Worm (Caenorhabditis elegans) whole organism, L4 larva: ENCODE data around the gene C05C8.7.

ENCODE experiments used
- F49E8.2 ChIP-seq: sonication (generic microtip); optimal IDR thresholded peaks from 2 replicates; lab custom pipeline; 2016; ENCODE audit warnings: missing compliant biosample characterization, mild to moderate bottlenecking, missing genetic modification characterization, borderline replicate concordance
- T20F7.1 ChIP-seq: fragments of 200-800 bp; sonication (Bioruptor generic); optimal IDR thresholded peaks from 2 replicates; lab custom pipeline; 2018; ENCODE audit warnings: mild to moderate bottlenecking, missing genetic modification characterization, missing compliant biosample characterization
- T26A8.4 ChIP-seq: fragments of 200-800 bp; sonication (Bioruptor generic); IDR thresholded peaks from 2 replicates; pipeline ENCODE4 v1.3.6; 2022; ENCODE audit warnings: missing genetic modification characterization, missing compliant biosample characterization
- Y5F2A.4 ChIP-seq: fragments of 200-800 bp; sonication (Bioruptor generic); optimal IDR thresholded peaks from 2 replicates; lab custom pipeline; 2018; ENCODE audit warnings: mild to moderate bottlenecking, missing genetic modification characterization, missing compliant biosample characterization
- Y75B8A.6 ChIP-seq: fragments of 200-800 bp; sonication (Bioruptor generic); IDR thresholded peaks from 2 replicates; pipeline ENCODE4 v1.3.6; 2022; ENCODE audit warnings: missing genetic modification reagents, missing genetic modification characterization, missing compliant biosample characterization
- ctbp-1 ChIP-seq: fragments of 200-800 bp; sonication (Bioruptor generic); IDR thresholded peaks from 2 replicates; pipeline ENCODE4 v1.3.6; 2022; ENCODE audit warnings: missing genetic modification reagents, missing genetic modification characterization, missing compliant biosample characterization
- dmd-6 ChIP-seq: fragments of 200-800 bp; sonication (Bioruptor generic); IDR thresholded peaks from 2 replicates; pipeline ENCODE4 v1.3.6; 2022; ENCODE audit warnings: missing genetic modification reagents, missing genetic modification characterization, missing compliant biosample characterization
- dmd-8 ChIP-seq: fragments of 200-800 bp; sonication (Bioruptor generic); IDR thresholded peaks from 2 replicates; pipeline ENCODE4 v1.3.6; 2022; ENCODE audit warnings: missing genetic modification characterization, missing compliant biosample characterization
- dpl-1 ChIP-seq: fragments of 150-350 bp; optimal IDR thresholded peaks from 2 replicates; lab custom pipeline; 2014; ENCODE audit warnings: missing biosample characterization, missing genetic modification reagents, missing genetic modification characterization
- egl-27 ChIP-seq: sonication (generic microtip); optimal IDR thresholded peaks from 3 replicates; lab custom pipeline; 2017; ENCODE audit warnings: missing biosample characterization, missing genetic modification reagents, missing genetic modification characterization
- egl-43 ChIP-seq: fragments of 200-800 bp; sonication (Bioruptor generic); IDR thresholded peaks from 2 replicates; pipeline ENCODE4 v1.3.6; 2022; ENCODE audit warnings: missing genetic modification reagents, missing genetic modification characterization, missing compliant biosample characterization
- fos-1 ChIP-seq: fragments of 150-350 bp; optimal IDR thresholded peaks from 2 replicates; lab custom pipeline; 2014; ENCODE audit warnings: missing biosample characterization, missing genetic modification characterization
- gei-8 ChIP-seq: fragments of 200-800 bp; sonication (Bioruptor generic); optimal IDR thresholded peaks from 2 replicates; lab custom pipeline; 2018; ENCODE audit warnings: mild to moderate bottlenecking, missing genetic modification characterization, missing compliant biosample characterization
- hlh-11 ChIP-seq: fragments of 200-800 bp; sonication (Bioruptor generic); optimal IDR thresholded peaks from 2 replicates; lab custom pipeline; 2018; ENCODE audit warnings: mild to moderate bottlenecking, missing genetic modification characterization, missing compliant biosample characterization
- hmg-1.1 ChIP-seq: fragments of 200-800 bp; sonication (Bioruptor generic); IDR thresholded peaks from 2 replicates; pipeline ENCODE4 v1.3.6; 2022; ENCODE audit warnings: missing genetic modification reagents, missing genetic modification characterization, missing compliant biosample characterization
- lim-7 ChIP-seq: fragments of 200-800 bp; sonication (Bioruptor generic); IDR thresholded peaks from 2 replicates; pipeline ENCODE4 v1.3.6; 2022; ENCODE audit warnings: missing genetic modification characterization, missing compliant biosample characterization
- lin-29 ChIP-seq: fragments of 200-800 bp; sonication (Bioruptor generic); IDR thresholded peaks from 2 replicates; pipeline ENCODE4 v1.3.6; 2022; ENCODE audit warnings: missing genetic modification reagents, missing genetic modification characterization, missing compliant biosample characterization
- lin-39 ChIP-seq: fragments of 150-350 bp; optimal IDR thresholded peaks from 2 replicates; lab custom pipeline; 2014; ENCODE audit warnings: missing biosample characterization, missing genetic modification reagents, missing genetic modification characterization
- lir-3 ChIP-seq: sonication (generic microtip); optimal IDR thresholded peaks from 2 replicates; lab custom pipeline; 2016; ENCODE audit warnings: mild to moderate bottlenecking, missing genetic modification characterization, missing compliant biosample characterization
- lsy-2 ChIP-seq, 2 experiments: fragments of 150-350 bp in 1 of 2; sonication (generic microtip) in 1 of 2; optimal IDR thresholded peaks; 2 replicates each; lab custom pipeline; 2014 to 2017; ENCODE audit warnings: missing biosample characterization in 2 of 2, missing genetic modification characterization in 2 of 2
- madf-5 ChIP-seq, 2 experiments: fragments of 200-800 bp; sonication (Bioruptor generic); IDR thresholded peaks; 2 replicates each; pipeline ENCODE4 v1.3.6; 2022; ENCODE audit warnings: missing compliant biosample characterization in 2 of 2, missing genetic modification characterization in 2 of 2
- madf-9 ChIP-seq: fragments of 200-800 bp; sonication (Bioruptor generic); conservative IDR thresholded peaks from 2 replicates; pipeline ENCODE4 v1.3.6; 2022; ENCODE audit warnings: missing genetic modification reagents, missing genetic modification characterization, missing compliant biosample characterization
- mdl-1 ChIP-seq, 2 experiments: fragments of 150-350 bp in 1 of 2; sonication (generic microtip) in 1 of 2; optimal IDR thresholded peaks; 2 replicates each; lab custom pipeline; 2014 to 2017; ENCODE audit warnings: missing biosample characterization in 2 of 2, missing genetic modification characterization in 2 of 2
- mxl-3 ChIP-seq: fragments of 200-800 bp; sonication (Bioruptor generic); optimal IDR thresholded peaks from 2 replicates; lab custom pipeline; 2018; ENCODE audit warnings: mild to moderate bottlenecking, missing genetic modification characterization, missing compliant biosample characterization
- nhr-111 ChIP-seq: fragments of 200-800 bp; sonication (Bioruptor generic); optimal IDR thresholded peaks from 2 replicates; lab custom pipeline; 2018; ENCODE audit warnings: mild to moderate bottlenecking, missing genetic modification characterization, missing compliant biosample characterization
- nhr-48 ChIP-seq: sonication (generic microtip); optimal IDR thresholded peaks from 2 replicates; lab custom pipeline; 2016; ENCODE audit warnings: mild to moderate bottlenecking, missing genetic modification characterization, missing compliant biosample characterization
- php-3 ChIP-seq: fragments of 200-800 bp; sonication (Bioruptor generic); IDR thresholded peaks from 2 replicates; pipeline ENCODE4 v1.3.6; 2022; ENCODE audit warnings: missing genetic modification reagents, missing genetic modification characterization, missing compliant biosample characterization
- skn-1 ChIP-seq: fragments of 150-350 bp; optimal IDR thresholded peaks from 2 replicates; lab custom pipeline; 2014; ENCODE audit warnings: missing biosample characterization, missing genetic modification characterization
- snpc-4 ChIP-seq: fragments of 150-350 bp; optimal IDR thresholded peaks from 2 replicates; lab custom pipeline; 2014; ENCODE audit warnings: missing biosample characterization, missing genetic modification characterization
- tra-1 ChIP-seq: fragments of 200-800 bp; sonication (Bioruptor generic); IDR thresholded peaks from 2 replicates; pipeline ENCODE4 v1.3.6; 2022; ENCODE audit warnings: missing genetic modification reagents, missing genetic modification characterization, missing compliant biosample characterization
- unc-130 ChIP-seq: sonication (generic microtip); optimal IDR thresholded peaks from 2 replicates; lab custom pipeline; 2016; ENCODE audit warnings: missing genetic modification reagents, missing genetic modification characterization, missing compliant biosample characterization
- unc-62 ChIP-seq, 3 experiments: fragments of 150-350 bp in 1 of 3; sonication (generic microtip); optimal IDR thresholded peaks in 2 of 3; peaks in 1 of 3; 1 replicate in 1 of 3; 2 replicates in 2 of 3; lab custom pipeline; 2014 to 2017; ENCODE audit warnings: missing biosample characterization in 3 of 3, missing genetic modification characterization in 3 of 3, missing genetic modification reagents in 3 of 3, missing genotype in 1 of 3
- zfp-2 ChIP-seq: sonication (generic microtip); optimal IDR thresholded peaks from 2 replicates; lab custom pipeline; 2016; ENCODE audit warnings: mild to moderate bottlenecking, missing genetic modification characterization, missing compliant biosample characterization
- zip-2 ChIP-seq: fragments of 150-350 bp; optimal IDR thresholded peaks from 2 replicates; lab custom pipeline; 2014; ENCODE audit warnings: missing biosample characterization, missing genetic modification characterization
- ztf-11 ChIP-seq: fragments of 150-350 bp; optimal IDR thresholded peaks from 2 replicates; lab custom pipeline; 2014; ENCODE audit warnings: missing biosample characterization, missing genetic modification characterization

Gene C05C8.7

DNA sequence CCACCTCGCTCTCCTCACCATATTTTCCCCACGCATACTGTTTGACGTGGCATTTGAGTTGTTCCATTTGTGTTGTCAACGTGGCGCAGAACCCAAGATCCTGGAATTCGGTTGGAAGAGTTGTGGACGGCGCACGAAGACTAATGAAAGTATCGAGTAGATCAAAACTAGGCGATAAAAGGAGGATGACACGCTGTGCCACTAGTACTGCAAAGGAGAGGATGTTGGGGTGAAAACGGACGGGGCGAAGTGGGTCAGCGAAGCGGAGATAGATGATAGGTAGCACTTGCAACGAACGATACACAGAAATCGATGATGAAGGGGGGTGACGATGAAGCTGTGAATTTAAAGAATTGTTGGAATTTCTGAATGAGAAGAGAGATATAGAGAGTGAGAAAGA, at the start of gene C05C8.7:
Gene C05C8.7 (minus strand): TSS at position 100 of the 400 bp plus-strand sequence.
- no peak for TF ChIP-seq T20F7.1 (GFP tag; lab: Kevin White, UChicago)
- no peak for TF ChIP-seq ctbp-1 (GFP tag; lab: Robert Waterston, UW)
- no peak for TF ChIP-seq Y5F2A.4 (GFP tag; lab: Kevin White, UChicago)
- TF ChIP-seq egl-43 (GFP tag; lab: Robert Waterston, UW) = no peak
- peak; percentile 21 for TF ChIP-seq mxl-3 (GFP tag; lab: Kevin White, UChicago)
- TF ChIP-seq unc-62 (GFP tag; optimal IDR thresholded peaks at IDR 0.05 in 1 of 2; lab: Kevin White, UChicago) = peak in 1 of 2 experiments; percentile 28
- TF ChIP-seq unc-62 (tag; optimal IDR thresholded peaks at IDR 0.05; lab: Kevin White, UChicago) = no peak

ce11 chrV:7295270-7295669, 48.4 kb upstream of the C05C8.7 start, which contains the start of gene F07G11.4:
TSS of gene F07G11.4 (minus strand) at chrV:7295370.
- TF ChIP-seq dmd-8 (GFP tag; lab: Robert Waterston, UW) (no peak), php-3 (no peak), lsy-2 (tag; optimal IDR thresholded peaks at IDR 0.05; lab: Kevin White, UChicago) (no peak), ctbp-1 (GFP tag; lab: Robert Waterston, UW) (no peak), T26A8.4 (no peak), tra-1 (no peak), madf-9 (GFP tag; lab: Robert Waterston, UW) (no peak), dmd-6 (no peak), madf-5 (GFP tag; IDR thresholded peaks at IDR 0.05; lab: Robert Waterston, UW) (no peak), lin-29 (no peak), zfp-2 (tag; lab: Kevin White, UChicago) (no peak), fos-1 (tag; lab: Kevin White, UChicago) (no peak), F49E8.2 (no peak), lir-3 (tag; lab: Kevin White, UChicago) (no peak), dpl-1 (GFP tag; lab: Kevin White, UChicago) (no peak), Y75B8A.6 (no peak)
- TF ChIP-seq, all 104 proteins: peak for 0

DNA sequence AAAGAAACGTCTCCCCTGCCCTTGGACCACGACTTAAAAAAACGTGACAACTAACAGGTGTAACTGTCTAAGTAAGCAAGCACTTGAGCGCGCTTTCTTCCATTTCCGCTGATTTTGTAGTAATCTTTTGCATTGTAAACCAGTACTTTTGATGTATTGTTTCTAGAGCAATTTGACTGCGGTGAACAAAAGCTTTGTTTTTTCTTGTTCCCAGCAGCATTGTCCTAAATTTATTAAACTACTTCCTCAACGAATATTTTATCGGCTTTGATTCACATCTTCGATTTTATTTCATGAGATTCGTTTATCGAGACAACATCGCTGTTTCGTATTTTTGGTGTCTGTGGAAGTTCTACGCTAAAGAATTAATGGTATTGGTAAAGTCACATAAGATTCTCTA, 41.8 kb upstream of the C05C8.7 start, which contains the start of gene C13A2.1:
Gene C13A2.1 (plus strand): TSS at position 301 of the 400 bp plus-strand sequence.
- TF ChIP-seq nhr-111 = no peak
- no peak for TF ChIP-seq hlh-11 (tag; lab: Kevin White, UChicago)
- TF ChIP-seq mdl-1 (tag; optimal IDR thresholded peaks at IDR 0.05; lab: Kevin White, UChicago) = no peak
- no peak for TF ChIP-seq tra-1
- TF ChIP-seq snpc-4 (tag; lab: Kevin White, UChicago) = no peak
- TF ChIP-seq unc-130 = no peak
- TF ChIP-seq, all 104 proteins: peak for 0

DNA sequence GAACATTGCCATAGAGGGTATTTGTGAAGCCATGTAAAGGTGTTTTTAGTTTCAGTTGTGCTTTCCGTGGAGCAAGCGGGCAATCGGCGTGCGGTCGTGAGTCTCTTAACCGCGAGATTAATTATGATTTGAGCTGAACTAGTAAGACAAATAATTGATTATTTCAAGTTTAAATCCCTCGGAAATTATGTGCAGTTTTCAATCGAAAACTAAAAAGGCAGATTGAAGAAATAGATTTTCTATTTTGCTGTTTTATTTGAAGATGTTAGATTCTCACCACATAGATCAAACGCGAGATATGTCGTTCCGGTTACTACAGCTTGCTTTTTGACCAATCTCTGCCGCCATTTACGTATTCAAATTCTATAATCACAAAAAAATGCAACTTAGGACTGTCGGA, 35.2 kb upstream of the C05C8.7 start, which contains the start of gene C13A2.3:
Gene C13A2.3 (plus strand): TSS at position 301 of the 400 bp plus-strand sequence.
- TF ChIP-seq egl-27 (tag; lab: Kevin White, UChicago) (no peak), hmg-1.1 (no peak), lim-7 (GFP tag; lab: Robert Waterston, UW) (no peak), skn-1 (no peak), nhr-48 (tag; lab: Kevin White, UChicago) (no peak), unc-62 (GFP tag; optimal IDR thresholded peaks at IDR 0.05 in 1 of 2; lab: Kevin White, UChicago) (peak in 1 of 2 experiments; percentile 28), unc-62 (tag; optimal IDR thresholded peaks at IDR 0.05; lab: Kevin White, UChicago) (no peak)

DNA sequence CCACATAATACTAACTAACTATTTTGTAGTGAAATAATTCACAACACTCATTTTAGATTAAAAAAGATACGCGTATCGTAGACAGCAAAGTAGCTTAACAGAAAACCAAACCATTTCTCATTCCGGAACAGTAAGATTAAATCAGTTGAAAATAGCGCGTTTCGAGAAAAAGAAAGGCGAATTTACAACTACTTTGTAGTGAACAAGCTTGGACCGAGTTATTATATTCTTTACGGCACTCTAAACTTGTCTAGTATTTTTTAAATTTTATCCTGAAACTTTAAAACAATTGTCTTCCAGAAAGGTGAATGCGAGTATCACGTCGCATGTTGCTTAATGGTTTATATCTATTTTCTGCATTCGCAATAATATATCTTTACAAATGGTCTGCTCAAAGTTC, 32.2 kb upstream of the C05C8.7 start, which contains the start of gene C13A2.4:
Gene C13A2.4 (plus strand): TSS at position 301 of the 400 bp plus-strand sequence.
- TF ChIP-seq zip-2 (tag; lab: Kevin White, UChicago) = no peak
- no peak for TF ChIP-seq gei-8
- no peak for TF ChIP-seq lin-39
- TF ChIP-seq egl-43 (GFP tag; lab: Robert Waterston, UW) = no peak
- TF ChIP-seq ztf-11 (tag; lab: Kevin White, UChicago) = no peak
- TF ChIP-seq dpl-1 (GFP tag; lab: Kevin White, UChicago) = no peak
- TF ChIP-seq, all 104 proteins: peak for 0
